Worm (Caenorhabditis elegans): ENCODE measurements around the gene F09B12.7.

The F09B12.7 gene

DNA sequence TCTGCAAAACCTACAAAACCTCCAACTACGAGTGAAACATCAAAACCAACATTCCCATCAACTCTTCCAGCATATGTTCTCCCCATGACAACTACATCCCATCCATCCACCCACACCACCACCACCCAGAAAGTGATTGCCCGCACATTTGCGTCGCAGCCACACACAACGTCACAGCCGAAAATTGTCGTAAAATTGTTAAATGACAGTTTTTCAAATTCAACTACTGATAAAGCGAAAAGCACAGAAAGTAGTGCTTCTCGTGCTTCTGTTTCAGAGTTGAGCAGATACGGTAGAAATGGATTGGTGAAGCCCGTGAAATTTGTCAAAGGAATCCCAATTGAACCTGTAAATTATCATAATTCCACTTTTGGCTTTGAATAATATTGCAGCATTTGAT lies 7.1 kb downstream of the F09B12.7 start:
- peak; percentile 38 for TF ChIP-seq dmd-6 (GFP tag; IDR thresholded peaks at IDR 0.05)
- no peak for TF ChIP-seq nhr-28 (tag; optimal IDR thresholded peaks at IDR 0.05)
- peak in 1 of 2 experiments; percentile 30 for TF ChIP-seq unc-62 (GFP tag; optimal IDR thresholded peaks at IDR 0.05 in 1 of 2)
- TF ChIP-seq unc-62 (tag; optimal IDR thresholded peaks at IDR 0.05) = no peak
- TF ChIP-seq ctbp-1 (GFP tag; IDR thresholded peaks at IDR 0.05) = no peak
- TF ChIP-seq daf-16 (GFP tag; optimal IDR thresholded peaks at IDR 0.05) = no peak
- peak; percentile 0 for TF ChIP-seq daf-16 (tag; optimal IDR thresholded peaks at IDR 0.05)
- peak; percentile 19 for TF ChIP-seq pqm-1 (tag; optimal IDR thresholded peaks at IDR 0.05)
- no peak for TF ChIP-seq lir-3 (tag; optimal IDR thresholded peaks at IDR 0.05)
- TF ChIP-seq hlh-11 (tag; optimal IDR thresholded peaks at IDR 0.05) = peak; percentile 39

DNA sequence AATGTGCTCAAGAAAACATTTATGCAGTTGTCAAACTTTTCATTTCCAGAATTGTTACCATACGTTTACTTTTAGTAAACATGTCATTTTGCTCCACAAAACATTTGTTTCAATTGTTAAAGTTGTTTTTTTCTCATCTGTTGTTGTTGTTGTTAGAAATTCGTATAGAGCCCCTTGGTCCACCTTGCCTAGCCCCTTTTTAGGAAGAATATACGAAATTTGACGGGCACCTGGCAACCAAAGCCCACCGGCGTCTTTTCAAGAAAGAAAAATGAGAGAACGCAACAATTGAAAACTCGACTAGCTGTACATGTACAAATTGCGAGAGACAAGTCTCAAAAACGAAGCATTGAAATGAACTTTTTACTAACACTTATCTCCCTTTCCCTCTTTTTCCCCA lies 10.5 kb downstream of the F09B12.7 start, which contains the start of gene F09B12.5:
TSS of gene F09B12.5 (plus strand) at position 301 of the 400 bp plus-strand sequence.
- no peak for TF ChIP-seq ceh-20 (GFP tag; IDR thresholded peaks at IDR 0.05)
- TF ChIP-seq R02D3.7 (tag; optimal IDR thresholded peaks at IDR 0.05) = no peak
- no peak for TF ChIP-seq pha-4 (GFP tag; IDR thresholded peaks at IDR 0.05)
- TF ChIP-seq pha-4 (tag; optimal IDR thresholded peaks at IDR 0.05) = no peak
- TF ChIP-seq mes-2 (tag; optimal IDR thresholded peaks at IDR 0.05; ENCODE audit: poor library complexity, severe bottlenecking) = no peak
- TF ChIP-seq ceh-28 (tag; optimal IDR thresholded peaks at IDR 0.05) = no peak

- TF ChIP-seq ceh-20 (GFP tag; IDR thresholded peaks at IDR 0.05) = no peak
- no peak for TF ChIP-seq ama-1 (optimal IDR thresholded peaks at IDR 0.05)
- no peak for TF ChIP-seq dmd-9 (GFP tag; IDR thresholded peaks at IDR 0.05)
- TF ChIP-seq ceh-28 (tag; optimal IDR thresholded peaks at IDR 0.05) = no peak
- TF ChIP-seq ceh-82 (tag; optimal IDR thresholded peaks at IDR 0.05) = no peak
- TF ChIP-seq sdz-12 (GFP tag; optimal IDR thresholded peaks at IDR 0.05) = no peak
- TF ChIP-seq php-3 (GFP tag; IDR thresholded peaks at IDR 0.05) = no peak
- TF ChIP-seq tag-97 (GFP tag; IDR thresholded peaks at IDR 0.05) = no peak
- TF ChIP-seq ztf-7 (tag; optimal IDR thresholded peaks at IDR 0.05) = no peak
- peak; percentile 36 for TF ChIP-seq aha-1 (tag)
- TF ChIP-seq pqm-1 (tag; optimal IDR thresholded peaks at IDR 0.05) = no peak
- TF ChIP-seq nhr-10 (tag; optimal IDR thresholded peaks at IDR 0.05) = no peak
- TF ChIP-seq F26F4.8 (GFP tag; conservative IDR thresholded peaks at IDR 0.05) = no peak
- no peak for TF ChIP-seq F37D6.2 (tag; optimal IDR thresholded peaks at IDR 0.05)
- no peak for TF ChIP-seq unc-130 (GFP tag; optimal IDR thresholded peaks at IDR 0.05)
- no peak for TF ChIP-seq hlh-11 (tag; optimal IDR thresholded peaks at IDR 0.05)
- TF ChIP-seq nhr-76 (tag; optimal IDR thresholded peaks at IDR 0.05) = no peak
- peak; percentile 37 for TF ChIP-seq dve-1 (tag; optimal IDR thresholded peaks at IDR 0.05; ENCODE audit: insufficient read depth)
- no peak for TF ChIP-seq saeg-2 (GFP tag; IDR thresholded peaks at IDR 0.05)
- TF ChIP-seq T20F7.1 (GFP tag; optimal IDR thresholded peaks at IDR 0.05) = peak; percentile 94
- TF ChIP-seq madf-5 (GFP tag; IDR thresholded peaks at IDR 0.05) = no peak
- peak; percentile 3 for TF ChIP-seq rbr-2 (tag; optimal IDR thresholded peaks at IDR 0.05)
- no peak for TF ChIP-seq dmd-6 (GFP tag; IDR thresholded peaks at IDR 0.05)
- TF ChIP-seq D1046.2 (GFP tag; IDR thresholded peaks at IDR 0.05) = no peak
- TF ChIP-seq ces-1 (GFP tag; optimal IDR thresholded peaks at IDR 0.05) = no peak
- peak in 1 of 2 experiments; percentile 42 for TF ChIP-seq lsy-2 (tag; optimal IDR thresholded peaks at IDR 0.05)
- TF ChIP-seq mxl-3 (GFP tag; optimal IDR thresholded peaks at IDR 0.05) = no peak
- TF ChIP-seq mes-2 (tag; optimal IDR thresholded peaks at IDR 0.05; ENCODE audit: poor library complexity, severe bottlenecking) = peak; percentile 56
- no peak for TF ChIP-seq nhr-28 (tag; optimal IDR thresholded peaks at IDR 0.05)
- no peak for TF ChIP-seq daf-19 (GFP tag; conservative IDR thresholded peaks at IDR 0.05)
- TF ChIP-seq lin-15B (tag; optimal IDR thresholded peaks at IDR 0.05) = no peak
- no peak for TF ChIP-seq skn-1 (tag; optimal IDR thresholded peaks at IDR 0.05)
- TF ChIP-seq F44E2.7 (GFP tag; IDR thresholded peaks at IDR 0.05) = no peak
- TF ChIP-seq zip-11 (GFP tag; IDR thresholded peaks at IDR 0.05) = no peak
- TF ChIP-seq Y75B8A.6 (GFP tag; IDR thresholded peaks at IDR 0.05) = no peak
- no peak for TF ChIP-seq attf-4 (tag; optimal IDR thresholded peaks at IDR 0.05)
- no peak for TF ChIP-seq spr-3 (GFP tag; optimal IDR thresholded peaks at IDR 0.05)
Observed at ce11 chrX:15083795-15084194, 11.1 kb downstream of the F09B12.7 start, which contains the start of gene H40L08.1. TSS of gene H40L08.1 (minus strand) at chrX:15084086.
